Worm (Caenorhabditis elegans): ENCODE measurements around the gene rdl-1.

- TF ChIP-seq nhr-11 (tag; optimal IDR thresholded peaks at IDR 0.05), result no peak
- TF ChIP-seq lin-13 (GFP tag; optimal IDR thresholded peaks at IDR 0.05), result peak; percentile 54
- TF ChIP-seq egl-27 (tag; optimal IDR thresholded peaks at IDR 0.05), result no peak
- peak; percentile 86 for TF ChIP-seq ama-1 (optimal IDR thresholded peaks at IDR 0.05)
- peak; percentile 69 for TF ChIP-seq crh-2 (tag; optimal IDR thresholded peaks at IDR 0.05)
- TF ChIP-seq unc-62 (GFP tag; optimal IDR thresholded peaks at IDR 0.05), result no peak
- peak in 1 of 2 experiments; percentile 73 for TF ChIP-seq lsy-2 (tag; optimal IDR thresholded peaks at IDR 0.05)
- TF ChIP-seq nhr-12 (tag; optimal IDR thresholded peaks at IDR 0.05), result no peak
Observed at ce11 chrIV:7789521-7789949, 19.5 kb upstream of the rdl-1 start, which contains the start of gene imp-3.

Measured in whole organism, L2 larva.